Worm (Caenorhabditis elegans) whole organism, L1 larva: Measurements from ENCODE around the gene F26A1.4.

Experiments
- ceh-82 ChIP-seq, 3 experiments: fragments of 150-350 bp in 1 of 3; sonication (generic microtip) in 2 of 3; optimal IDR thresholded peaks; 2 replicates each; lab custom pipeline; 2014 to 2017; ENCODE audit warnings: missing biosample characterization in 3 of 3, missing genetic modification characterization in 3 of 3
- dpl-1 ChIP-seq, 3 experiments: fragments of 150-350 bp in 2 of 3; sonication (generic microtip) in 1 of 3; optimal IDR thresholded peaks; 2 replicates each; lab custom pipeline; 2014 to 2017; ENCODE audit warnings: missing biosample characterization in 3 of 3, missing genetic modification characterization in 3 of 3, missing genetic modification reagents in 3 of 3
- fkh-10 ChIP-seq: sonication (generic microtip); optimal IDR thresholded peaks from 2 replicates; lab custom pipeline; 2017; ENCODE audit warnings: missing biosample characterization, missing genetic modification reagents, missing genetic modification characterization
- skn-1 ChIP-seq: fragments of 150-350 bp; optimal IDR thresholded peaks from 2 replicates; lab custom pipeline; 2014; ENCODE audit warnings: missing biosample characterization, missing genetic modification characterization
- sox-4 ChIP-seq: sonication (generic microtip); optimal IDR thresholded peaks from 2 replicates; lab custom pipeline; 2016; ENCODE audit warnings: missing genetic modification characterization, missing compliant biosample characterization

- TF ChIP-seq dpl-1 (GFP tag; optimal IDR thresholded peaks at IDR 0.05; lab: Kevin White, UChicago) (no peak), ceh-82 (tag; optimal IDR thresholded peaks at IDR 0.05; lab: Kevin White, UChicago) (no peak), sox-4 (tag; lab: Kevin White, UChicago) (no peak), skn-1 (no peak), fkh-10 (GFP tag; lab: Kevin White, UChicago) (no peak)
Observed at ce11 chrIII:4779855-4780254, 37.5 kb upstream of the F26A1.4 start, which contains the start of gene B0393.9.
